Worm (Caenorhabditis elegans) whole organism, mixed stage, embryonic: ENCODE measurements around the gene acs-7.

Experiments used
- drap-1 ChIP-seq: fragments of 200-800 bp; sonication (Bioruptor generic); optimal IDR thresholded peaks from 3 replicates; lab custom pipeline; 2018; ENCODE audit warnings: mild to moderate bottlenecking, missing genetic modification characterization, missing compliant biosample characterization
- nhr-12 ChIP-seq: fragments of 150-350 bp; optimal IDR thresholded peaks from 2 replicates; lab custom pipeline; 2014; ENCODE audit warnings: missing biosample characterization, missing genetic modification characterization
- nhr-28 ChIP-seq: fragments of 150-350 bp; optimal IDR thresholded peaks from 2 replicates; lab custom pipeline; 2014; ENCODE audit warnings: missing biosample characterization, missing genetic modification characterization
- unc-120 ChIP-seq: sonication (generic microtip); optimal IDR thresholded peaks from 2 replicates; lab custom pipeline; 2017; ENCODE audit warnings: missing genetic modification characterization, missing compliant biosample characterization; ENCODE audit not compliant: poor library complexity, severe bottlenecking
- unc-62 ChIP-seq: fragments of 150-350 bp; optimal IDR thresholded peaks from 2 replicates; lab custom pipeline; 2014; ENCODE audit warnings: missing biosample characterization, missing genetic modification reagents, missing genetic modification characterization

DNA sequence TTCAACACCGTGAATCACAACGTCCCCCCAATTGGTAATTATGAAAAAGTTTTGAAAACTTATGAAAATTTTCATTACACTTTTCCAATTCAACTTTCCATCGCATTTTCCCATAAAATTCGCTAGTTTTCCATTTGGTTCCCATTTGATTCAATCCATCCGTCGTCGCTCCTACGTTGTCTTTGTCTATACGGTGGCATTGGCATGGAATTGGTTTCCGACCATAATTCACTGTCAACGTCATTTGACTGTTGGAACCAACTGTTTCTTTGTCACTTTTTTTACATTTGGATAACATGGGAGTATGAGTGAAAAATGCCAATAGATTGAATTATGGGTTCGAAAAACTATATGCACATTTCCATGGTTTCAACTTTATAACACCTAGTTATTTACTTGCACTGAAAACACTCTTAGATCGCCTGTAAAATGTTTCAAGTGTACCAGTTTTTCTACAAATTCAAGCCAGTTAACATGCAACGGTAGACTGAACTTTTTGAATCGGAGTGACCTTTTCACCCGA lies 33.7 kb upstream of the acs-7 start:
- TF ChIP-seq nhr-12 (tag; lab: Kevin White, UChicago) = no peak
- no peak for TF ChIP-seq nhr-28 (tag; lab: Kevin White, UChicago)
- TF ChIP-seq unc-120 (tag; lab: Kevin White, UChicago) = no peak
- TF ChIP-seq unc-62 = no peak
- TF ChIP-seq drap-1 (GFP tag; lab: Kevin White, UChicago) = no peak
